Worm (Caenorhabditis elegans) whole organism, mixed stage, embryonic: Measurements from ENCODE around the gene klp-3.

Source experiments
- ces-1 ChIP-seq: fragments of 150-350 bp; optimal IDR thresholded peaks from 2 replicates; lab custom pipeline; 2014; ENCODE audit warnings: missing biosample characterization, missing genetic modification reagents, missing genetic modification characterization
- lin-13 ChIP-seq: fragments of 150-350 bp; optimal IDR thresholded peaks from 2 replicates; lab custom pipeline; 2014; ENCODE audit warnings: missing biosample characterization, missing genetic modification characterization
- lsy-2 ChIP-seq: fragments of 150-350 bp; optimal IDR thresholded peaks from 2 replicates; lab custom pipeline; 2014; ENCODE audit warnings: missing biosample characterization, missing genetic modification characterization
- mab-5 ChIP-seq: fragments of 150-350 bp; optimal IDR thresholded peaks from 2 replicates; lab custom pipeline; 2014; ENCODE audit warnings: missing biosample characterization, missing genetic modification characterization
- nhr-237 ChIP-seq: fragments of 150-350 bp; optimal IDR thresholded peaks from 2 replicates; lab custom pipeline; 2014; ENCODE audit warnings: missing biosample characterization, missing genetic modification characterization
- nhr-28 ChIP-seq: fragments of 150-350 bp; optimal IDR thresholded peaks from 2 replicates; lab custom pipeline; 2014; ENCODE audit warnings: missing biosample characterization, missing genetic modification characterization
- nhr-76 ChIP-seq: sonication (generic microtip); optimal IDR thresholded peaks from 2 replicates; lab custom pipeline; 2017; ENCODE audit warnings: missing biosample characterization, missing genetic modification characterization
- ztf-11 ChIP-seq: fragments of 150-350 bp; optimal IDR thresholded peaks from 2 replicates; lab custom pipeline; 2014; ENCODE audit warnings: missing biosample characterization, missing genetic modification characterization

DNA sequence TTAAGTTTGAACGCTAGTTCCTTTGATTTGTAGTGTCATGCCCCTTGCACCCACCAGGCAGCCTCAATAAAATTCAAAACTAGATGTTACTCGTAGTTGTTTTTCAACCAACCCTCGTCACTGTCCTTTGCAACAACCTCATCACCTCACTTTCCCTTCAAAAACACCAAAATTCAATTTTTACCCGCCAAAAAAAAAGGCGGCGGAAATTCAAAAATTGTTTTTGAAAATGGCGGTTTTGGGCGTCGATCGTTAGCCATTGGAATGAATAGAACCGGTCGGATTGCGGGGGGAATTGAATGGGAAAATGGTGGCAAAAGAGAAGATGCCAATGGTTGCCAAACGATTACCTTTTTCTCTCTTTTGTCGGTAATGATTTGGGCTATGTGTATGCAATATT lies 36.1 kb upstream of the klp-3 start:
- TF ChIP-seq mab-5 (tag; lab: Kevin White, UChicago), result no peak
- no peak for TF ChIP-seq ztf-11 (tag; lab: Kevin White, UChicago)
- no peak for TF ChIP-seq nhr-76 (tag; lab: Kevin White, UChicago)
- no peak for TF ChIP-seq nhr-237 (tag; lab: Kevin White, UChicago)
- TF ChIP-seq lin-13 (tag; lab: Kevin White, UChicago), result no peak
- no peak for TF ChIP-seq lsy-2 (tag; lab: Kevin White, UChicago)
- TF ChIP-seq nhr-28, result no peak
- no peak for TF ChIP-seq ces-1 (GFP tag; lab: Kevin White, UChicago)
